Fruit fly (Drosophila melanogaster): ENCODE results near the gene CG13992.

The CG13992 gene

dm6 chr2L:5943229-5944078 lies 24.1 kb downstream of the CG13992 start, which contains the start of the genes Sfp26Ad and Gpdh1 (continued):
- TF ChIP-seq grn (GFP tag; optimal IDR thresholded peaks at IDR 0.05) (peak; percentile 43), esg (GFP tag; conservative IDR thresholded peaks at IDR 0.05) (peak; percentile 28; the same call in 1 of the 2 replicates), ken (GFP tag; IDR thresholded peaks at IDR 0.05) (peak; percentile 72), CG10979 (tag; optimal IDR thresholded peaks at IDR 0.05) (peak; percentile 56), chm (GFP tag; IDR thresholded peaks at IDR 0.05) (peak; percentile 73), NFAT (GFP tag; IDR thresholded peaks at IDR 0.05) (peak; percentile 89), Sox102F (GFP tag; optimal IDR thresholded peaks at IDR 0.05) (peak; percentile 65), Bgb (GFP tag; IDR thresholded peaks at IDR 0.05; ENCODE audit: partially characterized antibody) (peak; percentile 49; the same call in 1 of the 2 replicates), fru (optimal IDR thresholded peaks at IDR 0.05) (no peak), yki (optimal IDR thresholded peaks at IDR 0.05) (peak; percentile 85), TFAM (GFP tag; optimal IDR thresholded peaks at IDR 0.05) (peak; percentile 22), CG4404 (GFP tag; IDR thresholded peaks at IDR 0.05) (peak; percentile 32; the same call in 1 of the 2 replicates), cad (GFP tag; optimal IDR thresholded peaks at IDR 0.05) (no peak), danr (GFP tag; IDR thresholded peaks at IDR 0.05) (no peak), gce (GFP tag; IDR thresholded peaks at IDR 0.05) (no peak; the same call in 2 of the 3 replicates), so (GFP tag; IDR thresholded peaks at IDR 0.05) (peak; percentile 65; the same call in 1 of the 3 replicates), Elba2 (GFP tag; optimal IDR thresholded peaks at IDR 0.05) (peak; percentile 72), eyg (GFP tag; optimal IDR thresholded peaks at IDR 0.05) (peak; percentile 71), CG11723 (GFP tag; optimal IDR thresholded peaks at IDR 0.05) (peak; percentile 57), chn (GFP tag; optimal IDR thresholded peaks at IDR 0.05) (peak; percentile 74), shn (GFP tag; optimal IDR thresholded peaks at IDR 0.05) (peak; percentile 55), CG9797 (GFP tag; optimal IDR thresholded peaks at IDR 0.05) (peak; percentile 54), HLHmδ (GFP tag; optimal IDR thresholded peaks at IDR 0.05) (peak; percentile 28), CG1529 (GFP tag; optimal IDR thresholded peaks at IDR 0.05) (peak; percentile 41), sd (tag; optimal IDR thresholded peaks at IDR 0.05) (no peak), Lhr (GFP tag; optimal IDR thresholded peaks at IDR 0.05) (peak; percentile 55), pzg (GFP tag; optimal IDR thresholded peaks at IDR 0.05) (peak; percentile 96), toy (GFP tag; IDR thresholded peaks at IDR 0.05) (no peak), MTF-1 (GFP tag; optimal IDR thresholded peaks at IDR 0.05; ENCODE audit: borderline replicate concordance) (no peak), CG17328 (GFP tag; IDR thresholded peaks at IDR 0.05) (peak; percentile 66; the same call in 1 of the 2 replicates), gsb (GFP tag; IDR thresholded peaks at IDR 0.05) (peak; percentile 50), mirr (GFP tag; optimal IDR thresholded peaks at IDR 0.05) (peak; percentile 72), crc (GFP tag; optimal IDR thresholded peaks at IDR 0.05) (peak; percentile 63), CG6272 (GFP tag; IDR thresholded peaks at IDR 0.05) (no peak; the same call in 1 of the 2 replicates), H15 (GFP tag; IDR thresholded peaks at IDR 0.05) (peak; percentile 58; the same call in 2 of the 3 replicates), sob (GFP tag; IDR thresholded peaks at IDR 0.05) (peak; percentile 84), Sox100B (GFP tag; optimal IDR thresholded peaks at IDR 0.05) (peak; percentile 34), CG4328 (GFP tag; optimal IDR thresholded peaks at IDR 0.05) (peak; percentile 49), CG15269 (tag; optimal IDR thresholded peaks at IDR 0.05) (peak; percentile 58), CG6683 (GFP tag; optimal IDR thresholded peaks at IDR 0.05) (peak; percentile 30), CG14050 (GFP tag; IDR thresholded peaks at IDR 0.05) (peak; percentile 33; the same call in 2 of the 3 replicates), CG11696 (GFP tag; IDR thresholded peaks at IDR 0.05) (no peak), bab2 (GFP tag; optimal IDR thresholded peaks at IDR 0.05) (peak; percentile 72), sens (GFP tag) (peak; percentile 95), CG4424 (GFP tag; optimal IDR thresholded peaks at IDR 0.05) (peak; percentile 82), CG10565 (GFP tag; optimal IDR thresholded peaks at IDR 0.05) (peak; percentile 68), Lim3 (GFP tag; IDR thresholded peaks at IDR 0.05) (no peak), CG10462 (GFP tag; optimal IDR thresholded peaks at IDR 0.05) (peak; percentile 49), PHDP (tag; optimal IDR thresholded peaks at IDR 0.05) (peak; percentile 73), CG11504 (tag; optimal IDR thresholded peaks at IDR 0.05) (peak; percentile 66)
